Fruit fly (Drosophila melanogaster) whole organism, embryonic: ENCODE data around the gene CG31219.
A peak's percentile ranks its signal among the peaks of the same experiment; 100 is the strongest.

Experiments
- CG14014 ChIP-seq: fragments of 200-800 bp; sonication (Bioruptor generic); IDR thresholded peaks from 2 replicates; pipeline ENCODE4 v1.3.6; 2022; ENCODE audit warnings: missing biosample characterization, missing genetic modification characterization
- CG1529 ChIP-seq: fragments of 200-800 bp; sonication (Bioruptor generic); optimal IDR thresholded peaks from 3 replicates; lab custom pipeline; 2018; ENCODE audit warnings: missing biosample characterization, missing genetic modification characterization
- CG7839 ChIP-seq: fragments of 200-800 bp; sonication (Bioruptor generic); optimal IDR thresholded peaks from 3 replicates; lab custom pipeline; 2018; ENCODE audit warnings: missing biosample characterization, mild to moderate bottlenecking, missing genetic modification characterization, moderate library complexity
- Hey ChIP-seq: fragments of 200-800 bp; sonication (Bioruptor generic); optimal IDR thresholded peaks from 3 replicates; lab custom pipeline; 2018; ENCODE audit warnings: missing biosample characterization, mild to moderate bottlenecking, missing genetic modification characterization
- eyg ChIP-seq: fragments of 200-800 bp; sonication (Bioruptor generic); optimal IDR thresholded peaks from 3 replicates; lab custom pipeline; 2016; ENCODE audit warnings: missing biosample characterization, missing genetic modification characterization

DNA sequence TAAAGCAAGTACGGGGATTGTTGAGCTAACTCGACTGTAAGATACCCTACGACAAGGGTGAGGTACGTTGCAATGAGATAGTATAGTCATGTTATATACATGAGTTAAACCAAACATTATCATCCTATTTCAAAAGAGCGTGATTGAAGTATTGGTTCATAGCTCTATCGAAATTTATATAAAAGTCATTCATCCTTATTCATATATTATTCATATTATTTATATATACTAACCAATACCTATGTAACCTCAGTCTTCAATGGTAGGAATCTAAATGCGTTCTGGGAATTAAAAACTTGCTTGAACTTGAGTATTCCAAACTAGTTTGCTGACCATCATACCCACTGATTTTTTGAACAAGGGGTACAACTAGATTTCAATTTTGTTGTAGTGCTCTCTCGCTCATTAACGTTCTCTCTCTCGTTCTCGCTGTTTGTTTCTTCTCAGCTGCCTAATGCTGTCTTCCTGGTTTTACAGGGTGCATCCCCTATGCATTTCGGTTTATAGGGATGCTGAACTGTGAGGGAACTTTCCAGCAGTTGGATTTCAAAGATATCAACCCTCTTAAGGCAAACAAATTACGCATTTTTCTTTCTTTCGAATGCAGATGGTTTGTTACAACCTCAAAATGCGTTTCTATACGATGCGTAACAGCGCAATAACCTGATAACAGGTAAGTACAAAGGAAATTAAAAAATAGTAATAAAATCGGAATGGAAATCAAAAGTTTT lies 22.9 kb upstream of the CG31219 start:
- TF ChIP-seq CG7839 (tag; lab: Kevin White, UChicago) (peak; percentile 76), CG1529 (GFP tag; lab: Kevin White, UChicago) (no peak), eyg (no peak), Hey (no peak), CG14014 (GFP tag; lab: Robert Waterston, UW) (no peak)
